Worm (Caenorhabditis elegans): ENCODE results near the gene F07B10.4.

DNA sequence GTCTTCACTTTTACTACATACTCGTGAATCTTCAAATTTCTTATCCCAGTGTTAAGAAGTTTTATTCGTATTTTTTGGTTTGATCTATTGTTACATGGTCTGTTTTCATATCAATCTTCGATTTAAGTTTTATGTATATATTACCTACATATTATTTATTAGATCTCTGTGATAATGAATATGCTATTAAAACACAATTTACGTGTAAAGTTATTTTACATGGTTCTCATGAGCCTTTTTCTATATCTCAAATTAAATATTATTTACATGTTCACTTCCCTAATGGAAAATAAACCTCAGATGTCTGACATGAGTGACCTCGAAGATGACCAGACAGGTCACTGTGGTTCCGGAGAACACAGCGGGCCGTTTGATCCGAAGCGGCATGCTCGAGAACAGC lies 18.4 kb downstream of the F07B10.4 start, which contains the start of gene mxl-1:
- no peak for TF ChIP-seq daf-12 (tag; optimal IDR thresholded peaks at IDR 0.05)
- TF ChIP-seq ceh-28 (tag; optimal IDR thresholded peaks at IDR 0.05), result no peak
- TF ChIP-seq aly-2 (tag; optimal IDR thresholded peaks at IDR 0.05), result no peak
- no peak for TF ChIP-seq fos-1 (tag; optimal IDR thresholded peaks at IDR 0.05)
